2 fruit fly cellular contexts compared by ENCODE assay signal in genomic region chr3R:22752929-22753328, dm6.
TF ChIP-seq lines count a peak whose summit lies in the region.

No protein-coding gene starts in this region.

- TF ChIP-seq CTCF in whole organism, embryonic (GFP tag; optimal IDR thresholded peaks at IDR 0.05; lab: Kevin White, UChicago): no peak

TF ChIP-seq in whole organism, embryonic, 481 proteins besides CTCF, POLR2A, EP300 and RAD21:
- TF ChIP-seq ewg (GFP tag; optimal IDR thresholded peaks at IDR 0.05; lab: Kevin White, UChicago) (peak; percentile 81), NfI (GFP tag; optimal IDR thresholded peaks at IDR 0.05; lab: Kevin White, UChicago) (no peak), CG7987 (GFP tag; optimal IDR thresholded peaks at IDR 0.05; lab: Kevin White, UChicago) (no peak), z (GFP tag; IDR thresholded peaks at IDR 0.05; lab: Robert Waterston, UW) (peak; percentile 37; the same call in 1 of the 3 replicates), Hmr (GFP tag; optimal IDR thresholded peaks at IDR 0.05; lab: Kevin White, UChicago) (no peak), Drgx (GFP tag; IDR thresholded peaks at IDR 0.05; lab: Robert Waterston, UW) (no peak), CG15514 (GFP tag; optimal IDR thresholded peaks at IDR 0.05; lab: Kevin White, UChicago) (peak; percentile 96), esg (GFP tag; conservative IDR thresholded peaks at IDR 0.05; lab: Robert Waterston, UW) (no peak), Deaf1 (tag; optimal IDR thresholded peaks at IDR 0.05; lab: Kevin White, UChicago) (peak; percentile 11), CG2199 (GFP tag; IDR thresholded peaks at IDR 0.05; lab: Robert Waterston, UW) (0 out of 3 replicates have a peak, but pooled peaks have one; percentile 29), ato (GFP tag; IDR thresholded peaks at IDR 0.05; lab: Robert Waterston, UW; ENCODE audit: partially characterized antibody) (no peak), Bgb (GFP tag; IDR thresholded peaks at IDR 0.05; lab: Robert Waterston, UW; ENCODE audit: partially characterized antibody) (no peak), fd96Cb (tag; optimal IDR thresholded peaks at IDR 0.05; lab: Kevin White, UChicago) (no peak), al (GFP tag; IDR thresholded peaks at IDR 0.05; lab: Robert Waterston, UW) (no peak), vvl (GFP tag; IDR thresholded peaks at IDR 0.05; lab: Robert Waterston, UW) (no peak), sens (GFP tag; lab: Kevin White, UChicago) (peak; percentile 37), Trl (optimal IDR thresholded peaks at IDR 0.05; lab: Kevin White, UChicago) (peak in 1 of 2 experiments; percentile 38), Trl (GFP tag; optimal IDR thresholded peaks at IDR 0.05; lab: Kevin White, UChicago) (no peak), corto (GFP tag; optimal IDR thresholded peaks at IDR 0.05; lab: Kevin White, UChicago) (no peak), yki (optimal IDR thresholded peaks at IDR 0.05; lab: Kevin White, UChicago) (no peak), C15 (GFP tag; IDR thresholded peaks at IDR 0.05; lab: Robert Waterston, UW) (no peak), CG9609 (GFP tag; optimal IDR thresholded peaks at IDR 0.05; lab: Kevin White, UChicago) (no peak), Rfx (GFP tag; IDR thresholded peaks at IDR 0.05; lab: Robert Waterston, UW) (no peak), onecut (GFP tag; IDR thresholded peaks at IDR 0.05; lab: Robert Waterston, UW) (0 out of 2 replicates have a peak, but pooled peaks have one; percentile 28), klu (GFP tag; IDR thresholded peaks at IDR 0.05; lab: Robert Waterston, UW) (no peak), CG8290 (GFP tag; optimal IDR thresholded peaks at IDR 0.05; lab: Kevin White, UChicago) (no peak), CG8290 (tag; optimal IDR thresholded peaks at IDR 0.05; lab: Kevin White, UChicago) (no peak), CG18262 (tag; optimal IDR thresholded peaks at IDR 0.05; lab: Kevin White, UChicago) (no peak), CG3281 (GFP tag; optimal IDR thresholded peaks at IDR 0.05; lab: Kevin White, UChicago) (no peak), Hand (GFP tag; optimal IDR thresholded peaks at IDR 0.05; lab: Kevin White, UChicago) (no peak), CG7928 (GFP tag; optimal IDR thresholded peaks at IDR 0.05; lab: Kevin White, UChicago) (peak; percentile 73), trh (GFP tag; optimal IDR thresholded peaks at IDR 0.05; lab: Kevin White, UChicago) (no peak), row (GFP tag; IDR thresholded peaks at IDR 0.05; lab: Robert Waterston, UW) (peak; percentile 27; the same call in 1 of the 3 replicates), ci (GFP tag; IDR thresholded peaks at IDR 0.05; lab: Robert Waterston, UW) (0 out of 3 replicates have a peak, but pooled peaks have one; percentile 9), dimm (GFP tag; IDR thresholded peaks at IDR 0.05; lab: Robert Waterston, UW) (no peak), CG18599 (GFP tag; optimal IDR thresholded peaks at IDR 0.05; lab: Kevin White, UChicago) (peak; percentile 21), BEAF-32 (GFP tag; optimal IDR thresholded peaks at IDR 0.05; lab: Kevin White, UChicago) (no peak), Med (GFP tag; lab: Kevin White, UChicago) (no peak)

TF ChIP-seq in whole organism, prepupa, 60 proteins besides CTCF, POLR2A, EP300 and RAD21:
- peak; percentile 21 for TF ChIP-seq Eip78C (GFP tag; lab: Kevin White, UChicago)
- TF ChIP-seq CG15336 (GFP tag; IDR thresholded peaks at IDR 0.05; lab: Robert Waterston, UW): no peak
- no peak for TF ChIP-seq fkh (GFP tag; optimal IDR thresholded peaks at IDR 0.05; lab: Kevin White, UChicago)
- 0 out of 3 replicates have a peak, but pooled peaks have one; percentile 12 for TF ChIP-seq eg (GFP tag; IDR thresholded peaks at IDR 0.05; lab: Robert Waterston, UW)
- no peak for TF ChIP-seq topi (GFP tag; optimal IDR thresholded peaks at IDR 0.05; lab: Kevin White, UChicago)
- TF ChIP-seq CG16779 (tag; optimal IDR thresholded peaks at IDR 0.05; lab: Kevin White, UChicago): no peak
- TF ChIP-seq Gug (GFP tag; IDR thresholded peaks at IDR 0.05; lab: Robert Waterston, UW): no peak
- no peak for TF ChIP-seq CG9139 (GFP tag; optimal IDR thresholded peaks at IDR 0.05; lab: Kevin White, UChicago)
- peak; percentile 35 for TF ChIP-seq svp (GFP tag; lab: Kevin White, UChicago)
